Fruit fly (Drosophila melanogaster) whole organism, embryonic: ENCODE measurements around the gene dysf.
A peak's percentile ranks its signal among the peaks of the same experiment; 100 is the strongest.

Source experiments
- B-H1 ChIP-seq: fragments of 200-800 bp; sonication (Bioruptor generic); IDR thresholded peaks from 3 replicates; pipeline ENCODE4 v1.3.6; 2022; ENCODE audit warnings: missing biosample characterization, missing genetic modification characterization
- CG10147 ChIP-seq: fragments of 200-800 bp; sonication (Bioruptor generic); optimal IDR thresholded peaks from 2 replicates; lab custom pipeline; 2019; ENCODE audit warnings: missing biosample characterization, mild to moderate bottlenecking, missing genetic modification characterization, moderate library complexity
- CG10431 ChIP-seq: fragments of 200-800 bp; sonication (Bioruptor generic); optimal IDR thresholded peaks from 3 replicates; lab custom pipeline; 2018; ENCODE audit warnings: missing biosample characterization, mild to moderate bottlenecking, missing genetic modification characterization
- CG11695 ChIP-seq: fragments of 200-800 bp; sonication (Bioruptor generic); IDR thresholded peaks from 3 replicates; pipeline ENCODE4 v1.3.6; 2022; ENCODE audit warnings: missing biosample characterization, missing genetic modification characterization
- CG14710 ChIP-seq: fragments of 200-800 bp; sonication (Bioruptor generic); optimal IDR thresholded peaks from 3 replicates; lab custom pipeline; 2019; ENCODE audit warnings: missing biosample characterization, mild to moderate bottlenecking, missing genetic modification characterization, moderate library complexity
- CG17612 ChIP-seq: fragments of 200-800 bp; sonication (Bioruptor generic); IDR thresholded peaks from 2 replicates; pipeline ENCODE4 v1.3.6; 2022; ENCODE audit warnings: missing biosample characterization, missing genetic modification characterization
- CG18599 ChIP-seq: fragments of 200-800 bp; sonication (Bioruptor generic); optimal IDR thresholded peaks from 3 replicates; lab custom pipeline; 2017; ENCODE audit warnings: missing biosample characterization, missing genetic modification characterization, mild to moderate bottlenecking, moderate library complexity, missing genetic modification reagents
- CG2116 ChIP-seq: fragments of 200-800 bp; sonication (Bioruptor generic); optimal IDR thresholded peaks from 3 replicates; lab custom pipeline; 2018; ENCODE audit warnings: missing biosample characterization, mild to moderate bottlenecking, missing genetic modification characterization
- CG2712 ChIP-seq: fragments of 200-800 bp; optimal IDR thresholded peaks from 3 replicates; lab custom pipeline; 2019; ENCODE audit warnings: missing biosample characterization, mild to moderate bottlenecking, missing genetic modification characterization, moderate library complexity
- CG2875 ChIP-seq: fragments of 200-800 bp; sonication (Bioruptor generic); optimal IDR thresholded peaks from 2 replicates; lab custom pipeline; 2017; ENCODE audit warnings: missing biosample characterization, mild to moderate bottlenecking, missing genetic modification characterization, missing genetic modification reagents
- CG3281 ChIP-seq: fragments of 200-800 bp; sonication (Bioruptor generic); optimal IDR thresholded peaks from 3 replicates; lab custom pipeline; 2017; ENCODE audit warnings: missing biosample characterization, mild to moderate bottlenecking, missing genetic modification characterization
- CG34376 ChIP-seq: fragments of 200-800 bp; sonication (Bioruptor generic); optimal IDR thresholded peaks from 2 replicates; lab custom pipeline; 2018; ENCODE audit warnings: missing biosample characterization, mild to moderate bottlenecking, missing genetic modification characterization
- CG3838 ChIP-seq: fragments of 200-800 bp; sonication (Bioruptor generic); optimal IDR thresholded peaks from 3 replicates; lab custom pipeline; 2016; ENCODE audit warnings: missing biosample characterization, missing genetic modification characterization
- CG4282 ChIP-seq: fragments of 200-800 bp; sonication (Bioruptor generic); optimal IDR thresholded peaks from 2 replicates; lab custom pipeline; 2016; ENCODE audit warnings: missing biosample characterization, missing genetic modification characterization
- CG7786 ChIP-seq: fragments of 200-800 bp; sonication (Bioruptor generic); optimal IDR thresholded peaks from 2 replicates; lab custom pipeline; 2016; ENCODE audit warnings: missing biosample characterization, missing genetic modification characterization
- CG9876 ChIP-seq: fragments of 200-800 bp; sonication (Bioruptor generic); optimal IDR thresholded peaks from 2 replicates; lab custom pipeline; 2016; ENCODE audit warnings: missing biosample characterization, missing genetic modification characterization
- CkIIα-i1 ChIP-seq: fragments of 200-800 bp; sonication (Bioruptor generic); IDR thresholded peaks from 2 replicates; pipeline ENCODE4 v1.3.6; 2022; ENCODE audit warnings: missing biosample characterization, missing genetic modification characterization
- D19A ChIP-seq: fragments of 200-800 bp; optimal IDR thresholded peaks from 3 replicates; lab custom pipeline; 2019; ENCODE audit warnings: missing biosample characterization, mild to moderate bottlenecking, missing genetic modification characterization, moderate library complexity
- Gsc ChIP-seq: fragments of 200-800 bp; sonication (Bioruptor generic); IDR thresholded peaks from 2 replicates; pipeline ENCODE4 v1.3.6; 2022; ENCODE audit warnings: missing biosample characterization, missing genetic modification characterization
- HLH54F ChIP-seq: fragments of 200-800 bp; sonication (Bioruptor generic); optimal IDR thresholded peaks from 3 replicates; lab custom pipeline; 2016; ENCODE audit warnings: missing biosample characterization, missing genetic modification characterization
- Hr51 ChIP-seq, 2 experiments: fragments of 200-800 bp; sonication (Bioruptor generic); optimal IDR thresholded peaks; 2 replicates in 1 of 2; 3 replicates in 1 of 2; lab custom pipeline; 2016 to 2018; ENCODE audit warnings: missing biosample characterization in 2 of 2, missing genetic modification characterization in 2 of 2, mild to moderate bottlenecking in 1 of 2, moderate library complexity in 1 of 2
- Hr78 ChIP-seq, 2 experiments: fragments of 200-800 bp in 1 of 2; fragments of >200 bp in 1 of 2; sonication (Bioruptor generic) in 1 of 2; optimal IDR thresholded peaks; 2 replicates each; lab custom pipeline; 2017 to 2019; ENCODE audit warnings: missing biosample characterization in 2 of 2, missing genetic modification characterization in 2 of 2, mild to moderate bottlenecking in 1 of 2, moderate library complexity in 1 of 2
- Lhr ChIP-seq: fragments of 200-800 bp; sonication (Bioruptor generic); optimal IDR thresholded peaks from 3 replicates; lab custom pipeline; 2017; ENCODE audit warnings: mild to moderate bottlenecking, missing biosample characterization, missing genetic modification reagents, missing genetic modification characterization
- Mad ChIP-seq: fragments of 200-800 bp; sonication (Bioruptor generic); optimal IDR thresholded peaks from 2 replicates; lab custom pipeline; 2016; ENCODE audit warnings: missing biosample characterization, missing genetic modification characterization
- Optix ChIP-seq: fragments of 200-800 bp; sonication (Bioruptor generic); IDR thresholded peaks from 3 replicates; pipeline ENCODE4 v1.3.6; 2022; ENCODE audit warnings: missing biosample characterization, missing genetic modification characterization
- YL-1 ChIP-seq: fragments of 200-800 bp; sonication (Bioruptor generic); optimal IDR thresholded peaks from 3 replicates; lab custom pipeline; 2017; ENCODE audit warnings: missing biosample characterization, mild to moderate bottlenecking, missing genetic modification characterization
- br ChIP-seq: fragments of >200 bp; optimal IDR thresholded peaks from 2 replicates; lab custom pipeline; 2017
- chinmo ChIP-seq: fragments of 200-800 bp; sonication (Bioruptor generic); IDR thresholded peaks from 4 replicates; pipeline ENCODE4 v1.3.6; 2022; ENCODE audit warnings: missing biosample characterization, missing genetic modification characterization; ENCODE audit not compliant: partially characterized antibody
- chm ChIP-seq: fragments of 200-800 bp; sonication (Bioruptor generic); IDR thresholded peaks from 2 replicates; pipeline ENCODE4 v1.3.6; 2022; ENCODE audit warnings: missing biosample characterization, missing genetic modification characterization
- ci ChIP-seq: fragments of 200-800 bp; sonication (Bioruptor generic); IDR thresholded peaks from 3 replicates; pipeline ENCODE4 v1.3.6; 2022; ENCODE audit warnings: missing biosample characterization, missing genetic modification characterization
- disco-r ChIP-seq: fragments of 200-800 bp; sonication (Bioruptor generic); optimal IDR thresholded peaks from 2 replicates; lab custom pipeline; 2016; ENCODE audit warnings: missing biosample characterization, missing genetic modification characterization
- fd64A ChIP-seq: fragments of 200-800 bp; sonication (Bioruptor generic); optimal IDR thresholded peaks from 3 replicates; lab custom pipeline; 2018; ENCODE audit warnings: missing biosample characterization, mild to moderate bottlenecking, missing genetic modification characterization
- hth ChIP-seq: fragments of >200 bp; optimal IDR thresholded peaks from 2 replicates; lab custom pipeline; 2017; ENCODE audit warnings: inconsistent platforms
- lab ChIP-seq: fragments of 200-800 bp; sonication (Bioruptor generic); optimal IDR thresholded peaks from 3 replicates; lab custom pipeline; 2017; ENCODE audit warnings: missing biosample characterization, missing genetic modification characterization, mild to moderate bottlenecking, moderate library complexity, missing genetic modification reagents
- lbe ChIP-seq: fragments of 200-800 bp; sonication (Bioruptor generic); optimal IDR thresholded peaks from 2 replicates; lab custom pipeline; 2016; ENCODE audit warnings: missing biosample characterization, mild to moderate bottlenecking, missing genetic modification characterization
- lola ChIP-seq, 3 experiments: fragments of >200 bp in 2 of 3; fragments of 200-800 bp in 1 of 3; sonication (Bioruptor generic) in 1 of 3; optimal IDR thresholded peaks; 2 replicates each; lab custom pipeline; 2017 to 2019; ENCODE audit warnings: missing biosample characterization in 3 of 3, missing genetic modification characterization in 3 of 3, mild to moderate bottlenecking in 1 of 3, moderate library complexity in 1 of 3
- nmo ChIP-seq: fragments of 200-800 bp; sonication (Bioruptor generic); optimal IDR thresholded peaks from 2 replicates; lab custom pipeline; 2018; ENCODE audit warnings: missing biosample characterization, mild to moderate bottlenecking, missing genetic modification characterization, moderate library complexity
- phol ChIP-seq: fragments of 200-800 bp; sonication (Bioruptor generic); optimal IDR thresholded peaks from 3 replicates; lab custom pipeline; 2018; ENCODE audit warnings: missing biosample characterization, mild to moderate bottlenecking, missing genetic modification characterization, moderate library complexity
- pnt ChIP-seq: fragments of 200-800 bp; sonication (Bioruptor generic); optimal IDR thresholded peaks from 3 replicates; lab custom pipeline; 2016; ENCODE audit warnings: missing biosample characterization, missing genetic modification characterization
- psq ChIP-seq: fragments of 200-800 bp; sonication (Bioruptor generic); optimal IDR thresholded peaks from 2 replicates; lab custom pipeline; 2017; ENCODE audit warnings: missing biosample characterization, missing genetic modification characterization
- pzg ChIP-seq: fragments of 200-800 bp; sonication (Bioruptor generic); optimal IDR thresholded peaks from 3 replicates; lab custom pipeline; 2018; ENCODE audit warnings: missing biosample characterization, mild to moderate bottlenecking, missing genetic modification characterization, moderate library complexity
- ro ChIP-seq: fragments of 200-800 bp; sonication (Bioruptor generic); IDR thresholded peaks from 2 replicates; pipeline ENCODE4 v1.3.6; 2022; ENCODE audit warnings: missing biosample characterization, missing genetic modification characterization
- sisA ChIP-seq: fragments of 200-800 bp; sonication (Bioruptor generic); IDR thresholded peaks from 2 replicates; pipeline ENCODE4 v1.3.6; 2022; ENCODE audit warnings: missing biosample characterization, missing genetic modification characterization
- slbo ChIP-seq: fragments of 200-800 bp; sonication (Bioruptor generic); IDR thresholded peaks from 2 replicates; pipeline ENCODE4 v1.3.6; 2022; ENCODE audit warnings: missing biosample characterization, missing genetic modification characterization
- so ChIP-seq: fragments of 200-800 bp; sonication (Bioruptor generic); IDR thresholded peaks from 3 replicates; pipeline ENCODE4 v1.3.6; 2022; ENCODE audit warnings: missing biosample characterization, missing genetic modification characterization
- sob ChIP-seq: fragments of 200-800 bp; sonication (Bioruptor generic); IDR thresholded peaks from 2 replicates; pipeline ENCODE4 v1.3.6; 2022; ENCODE audit warnings: missing biosample characterization, missing genetic modification characterization
- ssp ChIP-seq: fragments of 200-800 bp; sonication (Bioruptor generic); IDR thresholded peaks from 2 replicates; pipeline ENCODE4 v1.3.6; 2022; ENCODE audit warnings: missing biosample characterization, missing genetic modification characterization
- unc-4 ChIP-seq: fragments of 200-800 bp; sonication (Bioruptor generic); IDR thresholded peaks from 2 replicates; pipeline ENCODE4 v1.3.6; 2022; ENCODE audit warnings: missing biosample characterization, missing genetic modification characterization; ENCODE audit not compliant: partially characterized antibody
- unpg ChIP-seq: fragments of 200-800 bp; sonication (Bioruptor generic); optimal IDR thresholded peaks from 3 replicates; lab custom pipeline; 2018; ENCODE audit warnings: missing biosample characterization, mild to moderate bottlenecking, missing genetic modification characterization, moderate library complexity
- vvl ChIP-seq: fragments of 200-800 bp; sonication (Bioruptor generic); IDR thresholded peaks from 2 replicates; pipeline ENCODE4 v1.3.6; 2022; ENCODE audit warnings: missing biosample characterization, missing genetic modification characterization

The dysf gene

dm6 chr3R:26098502-26099210 lies at the start of gene dysf (continued):
- no peak for TF ChIP-seq CkIIα-i1 (GFP tag; lab: Robert Waterston, UW)
- TF ChIP-seq CG10431 = no peak
- TF ChIP-seq Gsc = no peak
- peak; percentile 23; the same call in 1 of the 2 replicates for TF ChIP-seq sisA (GFP tag; lab: Robert Waterston, UW)
- no peak for TF ChIP-seq Lhr (GFP tag; lab: Kevin White, UChicago)
- TF ChIP-seq fd64A = no peak
- no peak for TF ChIP-seq disco-r
- peak; percentile 75 for TF ChIP-seq D19A (tag; lab: Kevin White, UChicago)
- TF ChIP-seq unpg (GFP tag; lab: Kevin White, UChicago) = peak; percentile 30
- peak; percentile 42; the same call in 1 of the 2 replicates for TF ChIP-seq ssp (GFP tag; lab: Robert Waterston, UW)
- peak; percentile 83 for TF ChIP-seq phol
- TF ChIP-seq Hr51 (GFP tag; optimal IDR thresholded peaks at IDR 0.05; lab: Kevin White, UChicago) = peak in 1 of 2 experiments; percentile 83
- no peak for TF ChIP-seq Optix (GFP tag; lab: Robert Waterston, UW)
- TF ChIP-seq slbo = peak; percentile 59
- peak; percentile 48; the same call in 1 of the 2 replicates for TF ChIP-seq vvl (GFP tag; lab: Robert Waterston, UW)
- peak; percentile 58 for TF ChIP-seq CG18599
- TF ChIP-seq lola (GFP tag; optimal IDR thresholded peaks at IDR 0.05; lab: Kevin White, UChicago) = peak in 1 of 3 experiments; percentile 89
- no peak for TF ChIP-seq B-H1 (GFP tag; lab: Robert Waterston, UW)
- TF ChIP-seq pzg (GFP tag; lab: Kevin White, UChicago) = no peak
- no peak for TF ChIP-seq ci (GFP tag; lab: Robert Waterston, UW)
- no peak for TF ChIP-seq hth (lab: Kevin White, UChicago)
- TF ChIP-seq Mad (GFP tag; lab: Kevin White, UChicago) = no peak
- no peak for TF ChIP-seq br
- TF ChIP-seq CG10147 (GFP tag; lab: Kevin White, UChicago) = peak; percentile 46
- TF ChIP-seq CG3281 = peak; percentile 52
- no peak for TF ChIP-seq YL-1 (GFP tag; lab: Kevin White, UChicago)
- TF ChIP-seq CG2875 (GFP tag; lab: Kevin White, UChicago) = peak; percentile 51
- peak; percentile 31 for TF ChIP-seq lab (GFP tag; lab: Kevin White, UChicago)
- no peak for TF ChIP-seq chm
- peak; percentile 72 for TF ChIP-seq CG11695 (GFP tag; lab: Robert Waterston, UW)
- no peak for TF ChIP-seq CG3838 (GFP tag; lab: Kevin White, UChicago)
- no peak for TF ChIP-seq unc-4 (GFP tag; lab: Robert Waterston, UW)
- TF ChIP-seq CG9876 = no peak
- TF ChIP-seq pnt = no peak
- TF ChIP-seq nmo = peak; percentile 85
- TF ChIP-seq lbe = no peak
- TF ChIP-seq CG17612 (GFP tag; lab: Robert Waterston, UW) = no peak
- peak; percentile 91 for TF ChIP-seq CG2712 (tag; lab: Kevin White, UChicago)
- peak; percentile 23; the same call in 1 of the 2 replicates for TF ChIP-seq ro
- TF ChIP-seq psq (GFP tag; lab: Kevin White, UChicago) = no peak
- no peak for TF ChIP-seq CG4282 (GFP tag; lab: Kevin White, UChicago)
- peak; percentile 16 for TF ChIP-seq CG2116
- TF ChIP-seq chinmo = no peak
- no peak for TF ChIP-seq HLH54F (GFP tag; lab: Kevin White, UChicago)
- TF ChIP-seq CG7786 (GFP tag; lab: Kevin White, UChicago) = no peak
- peak; percentile 84 for TF ChIP-seq CG14710 (tag; lab: Kevin White, UChicago)
- no peak for TF ChIP-seq CG34376 (GFP tag; lab: Kevin White, UChicago)
- no peak for TF ChIP-seq so (GFP tag; lab: Robert Waterston, UW)
- 0 out of 2 replicates have a peak, but pooled peaks have one; percentile 25 for TF ChIP-seq sob (GFP tag; lab: Robert Waterston, UW)
- TF ChIP-seq Hr78 (GFP tag; optimal IDR thresholded peaks at IDR 0.05; lab: Kevin White, UChicago) = peak in 1 of 2 experiments; percentile 32
